Worm (Caenorhabditis elegans) whole organism, L2 larva: ENCODE measurements around the gene hpo-10.

Experiments
- alr-1 ChIP-seq: fragments of 150-350 bp; optimal IDR thresholded peaks from 2 replicates; lab custom pipeline; 2014; ENCODE audit warnings: missing biosample characterization, missing genetic modification characterization
- elt-3 ChIP-seq: sonication (generic microtip); optimal IDR thresholded peaks from 2 replicates; lab custom pipeline; 2017; ENCODE audit warnings: missing biosample characterization, missing genetic modification characterization
- nhr-25 ChIP-seq: fragments of 150-350 bp; sonication (generic microtip); optimal IDR thresholded peaks from 3 replicates; lab custom pipeline; 2014; ENCODE audit warnings: missing biosample characterization, missing genetic modification characterization
- snpc-4 ChIP-seq: fragments of 150-350 bp; optimal IDR thresholded peaks from 2 replicates; lab custom pipeline; 2014; ENCODE audit warnings: missing biosample characterization, missing genetic modification characterization
- unc-55 ChIP-seq: fragments of 150-350 bp; sonication (generic microtip); optimal IDR thresholded peaks from 3 replicates; lab custom pipeline; 2014; ENCODE audit warnings: missing biosample characterization, missing genetic modification reagents, missing genetic modification characterization
- unc-62 ChIP-seq: fragments of 150-350 bp; optimal IDR thresholded peaks from 2 replicates; lab custom pipeline; 2014; ENCODE audit warnings: missing biosample characterization, missing genetic modification reagents, missing genetic modification characterization
- ztf-11 ChIP-seq: sonication (generic microtip); optimal IDR thresholded peaks from 2 replicates; lab custom pipeline; 2017; ENCODE audit warnings: missing biosample characterization, missing genetic modification characterization

DNA sequence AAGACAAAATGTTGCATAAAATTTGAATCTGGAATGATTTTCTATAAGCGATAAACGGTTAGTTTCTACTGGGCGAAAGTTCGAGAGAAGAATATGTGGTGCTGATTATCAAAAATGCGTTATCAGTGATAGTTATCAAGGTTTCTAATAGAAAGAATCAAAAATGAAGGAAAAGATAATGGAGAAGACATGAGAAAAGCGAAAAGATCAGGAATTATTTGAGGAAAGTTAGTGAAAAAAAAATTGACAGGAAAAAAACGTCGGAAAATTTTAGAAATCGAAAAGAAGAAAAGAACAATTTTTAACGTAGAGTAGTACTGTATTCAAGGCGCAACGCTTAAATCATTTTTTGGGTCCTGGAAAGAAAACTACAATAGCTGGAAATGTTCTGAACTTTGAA is 15.5 kb upstream of the hpo-10 start, which contains the start of gene dnpp-1:
- no peak for TF ChIP-seq elt-3 (tag; lab: Kevin White, UChicago)
- no peak for TF ChIP-seq nhr-25
- TF ChIP-seq unc-55 (GFP tag; lab: Kevin White, UChicago), result no peak
- TF ChIP-seq alr-1 (tag; lab: Kevin White, UChicago), result no peak
- TF ChIP-seq unc-62, result no peak
- TF ChIP-seq snpc-4 (tag; lab: Kevin White, UChicago), result no peak
- no peak for TF ChIP-seq ztf-11 (tag; lab: Kevin White, UChicago)
